Fruit fly (Drosophila melanogaster) S2 (cell line): ENCODE measurements around the gene AkhR.

Source experiments
- CG8478 ChIP-seq: fragments of >200 bp; optimal IDR thresholded peaks from 2 replicates; lab custom pipeline; 2018
- CTCF ChIP-seq, 2 experiments: fragments of >200 bp; optimal IDR thresholded peaks; 2 replicates each; lab custom pipeline; 2018

AkhR gene

dm6 chr2L:6708997-6709662, 6.9 kb downstream of the AkhR start, which contains the start of gene Tsp:
TSS of gene Tsp (minus strand) at chr2L:6709086.
- TF ChIP-seq CG8478 (no peak), CTCF (optimal IDR thresholded peaks at IDR 0.05; lab: Kevin White, UChicago) (no peak)

dm6 chr2L:6706368-6706919, 9.5 kb downstream of the AkhR start:
- TF ChIP-seq CTCF (optimal IDR thresholded peaks at IDR 0.05; lab: Kevin White, UChicago) (no peak), CG8478 (no peak)

dm6 chr2L:6705081-6705480, 10.9 kb downstream of the AkhR start:
- TF ChIP-seq CTCF (optimal IDR thresholded peaks at IDR 0.05; lab: Kevin White, UChicago) (no peak), CG8478 (no peak)

dm6 chr2L:6701409-6702199, 14.4 kb downstream of the AkhR start:
- no peak for TF ChIP-seq CG8478
- no peak for TF ChIP-seq CTCF (optimal IDR thresholded peaks at IDR 0.05; lab: Kevin White, UChicago)

- TF ChIP-seq CG8478 (no peak), CTCF (optimal IDR thresholded peaks at IDR 0.05; lab: Kevin White, UChicago) (no peak)
Observed at dm6 chr2L:6700742-6701141, 15.2 kb downstream of the AkhR start.

dm6 chr2L:6698387-6698786, 17.6 kb downstream of the AkhR start:
- TF ChIP-seq CTCF (optimal IDR thresholded peaks at IDR 0.05; lab: Kevin White, UChicago) (no peak), CG8478 (no peak)

dm6 chr2L:6696229-6696628, 19.8 kb downstream of the AkhR start:
- TF ChIP-seq CTCF (optimal IDR thresholded peaks at IDR 0.05; lab: Kevin White, UChicago) (no peak), CG8478 (no peak)

dm6 chr2L:6693794-6694254, 22.2 kb downstream of the AkhR start:
- TF ChIP-seq CTCF (optimal IDR thresholded peaks at IDR 0.05; lab: Kevin White, UChicago) (no peak), CG8478 (no peak)

- TF ChIP-seq CG8478 (no peak), CTCF (optimal IDR thresholded peaks at IDR 0.05; lab: Kevin White, UChicago) (no peak)
Observed at dm6 chr2L:6692048-6692447, 23.9 kb downstream of the AkhR start.

dm6 chr2L:6686612-6687011, 29.4 kb downstream of the AkhR start, which contains the start of gene CG11327:
TSS of gene CG11327 (minus strand) at chr2L:6686712.
- no peak for TF ChIP-seq CTCF (optimal IDR thresholded peaks at IDR 0.05; lab: Kevin White, UChicago)

dm6 chr2L:6683992-6684882, 31.7 kb downstream of the AkhR start, which contains the start of gene Nhe3:
TSS of gene Nhe3 (minus strand) at chr2L:6684364.
- TF ChIP-seq CG8478 (no peak), CTCF (optimal IDR thresholded peaks at IDR 0.05; lab: Kevin White, UChicago) (peak; percentile 89 to 92)

- no peak for TF ChIP-seq CG8478
- TF ChIP-seq CTCF (optimal IDR thresholded peaks at IDR 0.05; lab: Kevin White, UChicago) = no peak
Observed at dm6 chr2L:6682909-6683308, 33.1 kb downstream of the AkhR start.

dm6 chr2L:6677453-6677852, 38.5 kb downstream of the AkhR start, which contains the start of gene Nse1:
TSS of gene Nse1 (minus strand) at chr2L:6677625.
- TF ChIP-seq CTCF (optimal IDR thresholded peaks at IDR 0.05; lab: Kevin White, UChicago) (no peak), CG8478 (no peak)

dm6 chr2L:6676535-6676934, 39.5 kb downstream of the AkhR start, which contains the start of gene cort:
TSS of gene cort (minus strand) at chr2L:6676635.
- TF ChIP-seq CTCF (optimal IDR thresholded peaks at IDR 0.05; lab: Kevin White, UChicago) (no peak), CG8478 (no peak)
